Fruit fly (Drosophila melanogaster): Measurements from ENCODE around the gene dmrt99B.

dmrt99B gene

dm6 chr3R:29705789-29706303 is 13.5 kb downstream of the dmrt99B start (continued):
- TF ChIP-seq pzg (GFP tag; optimal IDR thresholded peaks at IDR 0.05) (no peak), CG2875 (GFP tag; optimal IDR thresholded peaks at IDR 0.05) (no peak), CG8765 (GFP tag; IDR thresholded peaks at IDR 0.05) (no peak), ATbp (GFP tag; optimal IDR thresholded peaks at IDR 0.05) (peak; percentile 16), CG15479 (GFP tag; optimal IDR thresholded peaks at IDR 0.05) (no peak), Hr51 (GFP tag; optimal IDR thresholded peaks at IDR 0.05) (peak in 1 of 2 experiments; percentile 60), Stat92E (GFP tag; optimal IDR thresholded peaks at IDR 0.05) (no peak), D19A (tag; optimal IDR thresholded peaks at IDR 0.05) (peak; percentile 32), CG31441 (GFP tag; IDR thresholded peaks at IDR 0.05) (peak; percentile 46), Trl (optimal IDR thresholded peaks at IDR 0.05) (no peak), Trl (GFP tag; optimal IDR thresholded peaks at IDR 0.05) (no peak), tgo (GFP tag; IDR thresholded peaks at IDR 0.05) (no peak), aop (GFP tag; IDR thresholded peaks at IDR 0.05) (no peak), ewg (GFP tag; optimal IDR thresholded peaks at IDR 0.05) (no peak), HmgD (GFP tag; optimal IDR thresholded peaks at IDR 0.05) (no peak), kah (GFP tag; optimal IDR thresholded peaks at IDR 0.05) (no peak), Ets97D (GFP tag; optimal IDR thresholded peaks at IDR 0.05) (no peak), CG1529 (GFP tag; optimal IDR thresholded peaks at IDR 0.05) (no peak), CG8944 (GFP tag; optimal IDR thresholded peaks at IDR 0.05) (no peak), CG31224 (GFP tag; IDR thresholded peaks at IDR 0.05) (no peak), CG6654 (GFP tag; optimal IDR thresholded peaks at IDR 0.05) (no peak), D19B (GFP tag; optimal IDR thresholded peaks at IDR 0.05) (no peak), ato (GFP tag; IDR thresholded peaks at IDR 0.05; ENCODE audit: partially characterized antibody) (no peak), exex (tag; optimal IDR thresholded peaks at IDR 0.05) (no peak), BtbVII (GFP tag; optimal IDR thresholded peaks at IDR 0.05) (no peak), CG13424 (tag; optimal IDR thresholded peaks at IDR 0.05) (peak; percentile 30), Dbx (GFP tag; IDR thresholded peaks at IDR 0.05) (no peak), croc (GFP tag; conservative IDR thresholded peaks at IDR 0.05) (no peak), ap (GFP tag; IDR thresholded peaks at IDR 0.05) (no peak), cad (GFP tag; optimal IDR thresholded peaks at IDR 0.05) (no peak), CG9437 (GFP tag; optimal IDR thresholded peaks at IDR 0.05) (no peak), CG1233 (GFP tag; optimal IDR thresholded peaks at IDR 0.05) (no peak), CrebB (tag; optimal IDR thresholded peaks at IDR 0.05) (no peak), CG7786 (GFP tag; optimal IDR thresholded peaks at IDR 0.05) (no peak), bsh (GFP tag; optimal IDR thresholded peaks at IDR 0.05) (peak in 1 of 2 experiments; percentile 51), dmrt99B (tag; optimal IDR thresholded peaks at IDR 0.05) (peak; percentile 65), jing (GFP tag; optimal IDR thresholded peaks at IDR 0.05) (no peak), danr (GFP tag; IDR thresholded peaks at IDR 0.05) (no peak), row (GFP tag; IDR thresholded peaks at IDR 0.05) (peak; percentile 60), CG5245 (GFP tag; optimal IDR thresholded peaks at IDR 0.05) (no peak), Meics (GFP tag; optimal IDR thresholded peaks at IDR 0.05) (no peak), CG10321 (GFP tag; IDR thresholded peaks at IDR 0.05) (no peak), CG2678 (tag; optimal IDR thresholded peaks at IDR 0.05) (no peak), CG12219 (GFP tag; optimal IDR thresholded peaks at IDR 0.05) (no peak), CG8290 (GFP tag; optimal IDR thresholded peaks at IDR 0.05) (no peak), CG8290 (tag; optimal IDR thresholded peaks at IDR 0.05) (no peak), Bgb (GFP tag; IDR thresholded peaks at IDR 0.05; ENCODE audit: partially characterized antibody) (no peak), CG32532 (GFP tag; IDR thresholded peaks at IDR 0.05) (no peak), CG7987 (GFP tag; optimal IDR thresholded peaks at IDR 0.05) (no peak), zfh2 (GFP tag; optimal IDR thresholded peaks at IDR 0.05) (no peak), CG31365 (tag; optimal IDR thresholded peaks at IDR 0.05) (no peak), sima (GFP tag; optimal IDR thresholded peaks at IDR 0.05) (no peak)

All from whole organism, embryonic.